Fruit fly (Drosophila melanogaster) whole organism, prepupa: ENCODE measurements around the gene Mst84Db.

Source experiments
- Blimp-1 ChIP-seq: fragments of 200-800 bp; sonication (Bioruptor generic); optimal IDR thresholded peaks from 3 replicates; lab custom pipeline; 2017; ENCODE audit warnings: missing biosample characterization, missing genetic modification characterization, mild to moderate bottlenecking, moderate library complexity, missing genetic modification reagents
- CG10631 ChIP-seq: fragments of 200-800 bp; sonication (Bioruptor generic); optimal IDR thresholded peaks from 2 replicates; lab custom pipeline; 2016; ENCODE audit warnings: missing biosample characterization, missing genetic modification characterization
- CG11762 ChIP-seq: fragments of 200-800 bp; sonication (Bioruptor generic); optimal IDR thresholded peaks from 3 replicates; lab custom pipeline; 2016; ENCODE audit warnings: missing biosample characterization, missing genetic modification characterization; ENCODE audit not compliant: insufficient read depth
- CG15336 ChIP-seq: fragments of 200-800 bp; sonication (Bioruptor generic); IDR thresholded peaks from 2 replicates; pipeline ENCODE4 v1.3.6; 2022; ENCODE audit warnings: missing biosample characterization, missing genetic modification characterization
- CG1621 ChIP-seq: fragments of 200-800 bp; sonication (Bioruptor generic); optimal IDR thresholded peaks from 3 replicates; lab custom pipeline; 2018; ENCODE audit warnings: missing biosample characterization, mild to moderate bottlenecking, missing genetic modification characterization
- CG32006 ChIP-seq: fragments of 200-800 bp; sonication (Bioruptor generic); optimal IDR thresholded peaks from 3 replicates; lab custom pipeline; 2017; ENCODE audit warnings: missing biosample characterization, mild to moderate bottlenecking, missing genetic modification characterization
- CG3919 ChIP-seq: fragments of 200-800 bp; sonication (Bioruptor generic); optimal IDR thresholded peaks from 3 replicates; lab custom pipeline; 2016; ENCODE audit warnings: missing biosample characterization, missing genetic modification characterization
- CG4318 ChIP-seq: fragments of 200-800 bp; sonication (Bioruptor generic); optimal IDR thresholded peaks from 3 replicates; lab custom pipeline; 2017; ENCODE audit warnings: missing biosample characterization, mild to moderate bottlenecking, missing genetic modification characterization
- CG6163 ChIP-seq: fragments of 200-800 bp; sonication (Bioruptor generic); IDR thresholded peaks from 3 replicates; pipeline ENCODE4 v1.3.6; 2022; ENCODE audit warnings: missing biosample characterization, missing genetic modification characterization
- CG6276 ChIP-seq: fragments of 200-800 bp; sonication (Bioruptor generic); optimal IDR thresholded peaks from 2 replicates; lab custom pipeline; 2017; ENCODE audit warnings: missing biosample characterization, mild to moderate bottlenecking, missing genetic modification characterization
- CG6854 ChIP-seq: fragments of 200-800 bp; sonication (Bioruptor generic); optimal IDR thresholded peaks from 2 replicates; lab custom pipeline; 2017; ENCODE audit warnings: missing biosample characterization, mild to moderate bottlenecking, missing genetic modification characterization
- CG8119 ChIP-seq: fragments of 200-800 bp; sonication (Bioruptor generic); IDR thresholded peaks from 3 replicates; pipeline ENCODE4 v1.3.6; 2022; ENCODE audit warnings: missing biosample characterization, missing genetic modification characterization
- CG8319 ChIP-seq: fragments of 200-800 bp; sonication (Bioruptor generic); optimal IDR thresholded peaks from 3 replicates; lab custom pipeline; 2016; ENCODE audit warnings: missing biosample characterization, missing genetic modification characterization
- CG8632 ChIP-seq: fragments of 200-800 bp; sonication (Bioruptor generic); optimal IDR thresholded peaks from 3 replicates; lab custom pipeline; 2016; ENCODE audit warnings: missing biosample characterization, missing genetic modification characterization
- CG9139 ChIP-seq: fragments of 200-800 bp; sonication (Bioruptor generic); optimal IDR thresholded peaks from 3 replicates; lab custom pipeline; 2017; ENCODE audit warnings: missing biosample characterization, mild to moderate bottlenecking, missing genetic modification characterization
- Eip75B ChIP-seq: fragments of 200-800 bp; sonication (Bioruptor generic); optimal IDR thresholded peaks from 3 replicates; lab custom pipeline; 2016; ENCODE audit warnings: missing biosample characterization, missing genetic modification characterization
- Eip78C ChIP-seq: fragments of 200-800 bp; sonication (Bioruptor generic); peaks from one replicate; lab custom pipeline; 2016; ENCODE audit warnings: missing biosample characterization, missing genetic modification characterization
- Ets96B ChIP-seq: fragments of 200-800 bp; optimal IDR thresholded peaks from 2 replicates; lab custom pipeline; 2019; ENCODE audit warnings: missing biosample characterization, mild to moderate bottlenecking, missing genetic modification characterization, moderate library complexity
- Gug ChIP-seq: fragments of 200-800 bp; sonication (Bioruptor generic); IDR thresholded peaks from 2 replicates; pipeline ENCODE4 v1.3.6; 2022; ENCODE audit warnings: missing biosample characterization, missing genetic modification characterization
- Hr39 ChIP-seq: fragments of 200-800 bp; sonication (Bioruptor generic); optimal IDR thresholded peaks from 2 replicates; lab custom pipeline; 2016; ENCODE audit warnings: missing biosample characterization, missing genetic modification characterization
- Hr4 ChIP-seq: fragments of 200-800 bp; sonication (Bioruptor generic); optimal IDR thresholded peaks from 3 replicates; lab custom pipeline; 2016; ENCODE audit warnings: missing biosample characterization, missing genetic modification characterization
- Lpt ChIP-seq: fragments of 200-800 bp; sonication (Bioruptor generic); optimal IDR thresholded peaks from 3 replicates; lab custom pipeline; 2016; ENCODE audit warnings: missing biosample characterization, missing genetic modification characterization
- OdsH ChIP-seq: fragments of 200-800 bp; sonication (Bioruptor generic); optimal IDR thresholded peaks from 3 replicates; lab custom pipeline; 2016; ENCODE audit warnings: missing biosample characterization, missing genetic modification characterization
- Sox102F ChIP-seq: fragments of 200-800 bp; sonication (Bioruptor generic); optimal IDR thresholded peaks from 2 replicates; lab custom pipeline; 2016; ENCODE audit warnings: missing biosample characterization, mild to moderate bottlenecking, missing genetic modification characterization
- Sox15 ChIP-seq: fragments of 200-800 bp; sonication (Bioruptor generic); optimal IDR thresholded peaks from 3 replicates; lab custom pipeline; 2016; ENCODE audit warnings: missing biosample characterization, missing genetic modification characterization
- dac ChIP-seq: fragments of 200-800 bp; sonication (Bioruptor generic); optimal IDR thresholded peaks from 2 replicates; lab custom pipeline; 2017; ENCODE audit warnings: missing biosample characterization, mild to moderate bottlenecking, missing genetic modification characterization
- eg ChIP-seq: fragments of 200-800 bp; sonication (Bioruptor generic); IDR thresholded peaks from 3 replicates; pipeline ENCODE4 v1.3.6; 2022; ENCODE audit warnings: missing biosample characterization, missing genetic modification characterization
- esn ChIP-seq: fragments of 200-800 bp; sonication (Bioruptor generic); optimal IDR thresholded peaks from 2 replicates; lab custom pipeline; 2016; ENCODE audit warnings: missing biosample characterization, mild to moderate bottlenecking, missing genetic modification characterization, moderate library complexity
- fd59A ChIP-seq: fragments of 200-800 bp; sonication (Bioruptor generic); optimal IDR thresholded peaks from 2 replicates; lab custom pipeline; 2017; ENCODE audit warnings: missing biosample characterization, mild to moderate bottlenecking, missing genetic modification characterization, missing genetic modification reagents
- lz ChIP-seq: fragments of 200-800 bp; sonication (Bioruptor generic); optimal IDR thresholded peaks from 3 replicates; lab custom pipeline; 2016; ENCODE audit warnings: missing biosample characterization, missing genetic modification characterization
- net ChIP-seq: fragments of 200-800 bp; sonication (Bioruptor generic); optimal IDR thresholded peaks from 3 replicates; lab custom pipeline; 2016; ENCODE audit warnings: missing biosample characterization, missing genetic modification characterization
- pdm3 ChIP-seq: fragments of 200-800 bp; sonication (Bioruptor generic); optimal IDR thresholded peaks from 3 replicates; lab custom pipeline; 2016; ENCODE audit warnings: missing biosample characterization, missing genetic modification characterization
- salr ChIP-seq, 2 experiments: fragments of 200-800 bp; sonication (Bioruptor generic); optimal IDR thresholded peaks; 3 replicates each; lab custom pipeline; 2016 to 2018; ENCODE audit warnings: missing biosample characterization in 2 of 2, missing genetic modification characterization in 2 of 2, mild to moderate bottlenecking in 1 of 2
- ss ChIP-seq, 2 experiments: fragments of 200-800 bp; sonication (Bioruptor generic); optimal IDR thresholded peaks; 2 replicates in 1 of 2; 3 replicates in 1 of 2; lab custom pipeline; 2017 to 2018; ENCODE audit warnings: mild to moderate bottlenecking in 2 of 2, missing biosample characterization in 2 of 2, missing genetic modification characterization in 2 of 2, moderate library complexity in 1 of 2
- svp ChIP-seq: fragments of 200-800 bp; sonication (Bioruptor generic); peaks from one replicate; lab custom pipeline; 2016; ENCODE audit warnings: missing biosample characterization, missing genetic modification characterization
- topi ChIP-seq: fragments of 200-800 bp; sonication (Bioruptor generic); optimal IDR thresholded peaks from 3 replicates; lab custom pipeline; 2016; ENCODE audit warnings: missing biosample characterization, missing genetic modification characterization
- vri ChIP-seq: fragments of 200-800 bp; sonication (Bioruptor generic); optimal IDR thresholded peaks from 3 replicates; lab custom pipeline; 2016; ENCODE audit warnings: missing biosample characterization, mild to moderate bottlenecking, missing genetic modification characterization

Mst84Db gene

dm6 chr3R:7336454-7336853 is 29.0 kb downstream of the Mst84Db start (continued):
- peak; percentile 37 for TF ChIP-seq CG8632
- no peak for TF ChIP-seq Hr4 (GFP tag; lab: Kevin White, UChicago)
- TF ChIP-seq CG6276: no peak
- TF ChIP-seq esn: peak; percentile 64
- TF ChIP-seq fd59A (GFP tag; lab: Kevin White, UChicago): peak; percentile 4
- no peak for TF ChIP-seq Blimp-1 (GFP tag; lab: Kevin White, UChicago)
- TF ChIP-seq CG11762 (GFP tag; lab: Kevin White, UChicago): peak; percentile 13

DNA sequence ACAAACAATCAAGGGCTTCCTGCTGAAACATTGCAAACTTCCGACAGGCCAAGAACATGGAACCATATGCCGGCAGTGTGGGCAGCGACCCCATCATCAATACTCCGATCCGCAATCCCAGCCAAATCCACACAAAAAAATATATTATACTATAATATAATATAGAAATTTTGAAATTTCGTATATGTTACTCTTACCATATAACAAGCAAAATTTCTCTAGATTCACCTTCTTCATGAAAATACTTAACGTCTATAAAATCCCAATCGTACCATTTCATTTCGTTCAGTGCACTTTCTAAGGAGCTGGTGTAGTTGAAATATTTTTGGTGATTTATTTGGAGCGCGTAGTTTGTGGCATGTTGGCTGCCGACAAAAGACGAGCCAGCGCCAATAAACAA is 30.8 kb downstream of the Mst84Db start:
- TF ChIP-seq topi (GFP tag; lab: Kevin White, UChicago) (no peak), CG10631 (GFP tag; lab: Kevin White, UChicago) (peak; percentile 0), ss (GFP tag; optimal IDR thresholded peaks at IDR 0.05; lab: Kevin White, UChicago) (no peak), net (GFP tag; lab: Kevin White, UChicago) (no peak), lz (no peak), Hr4 (GFP tag; lab: Kevin White, UChicago) (no peak), Eip78C (peak; percentile 48), Gug (GFP tag; lab: Robert Waterston, UW) (no peak), svp (GFP tag; lab: Kevin White, UChicago) (peak; percentile 26), CG1621 (tag; lab: Kevin White, UChicago) (no peak), CG8319 (GFP tag; lab: Kevin White, UChicago) (no peak), CG6276 (no peak), pdm3 (GFP tag; lab: Kevin White, UChicago) (no peak), esn (peak; percentile 22), vri (GFP tag; lab: Kevin White, UChicago) (peak; percentile 28)
- TF ChIP-seq, all 60 proteins: peak for 5

DNA sequence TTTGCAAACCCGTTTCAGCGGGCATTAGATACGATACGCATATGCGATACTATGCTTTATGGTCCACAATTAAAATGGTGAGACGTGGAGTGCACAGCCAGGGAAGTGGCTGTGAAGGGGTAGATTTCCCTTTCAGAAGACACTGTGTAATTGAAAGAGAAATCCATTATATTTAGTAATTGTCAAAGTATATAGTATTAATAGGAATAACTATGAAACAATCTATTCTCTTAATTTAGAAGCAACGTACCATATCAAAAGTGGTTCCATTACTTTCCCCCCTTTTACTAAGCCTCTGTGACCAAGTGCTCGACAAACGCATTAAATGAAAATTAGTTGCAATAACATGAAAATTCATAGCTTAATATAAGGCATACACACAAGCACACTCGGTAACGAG is 34.7 kb downstream of the Mst84Db start:
- TF ChIP-seq Lpt (no peak), Hr4 (GFP tag; lab: Kevin White, UChicago) (peak; percentile 72), pdm3 (GFP tag; lab: Kevin White, UChicago) (peak; percentile 26), CG3919 (GFP tag; lab: Kevin White, UChicago) (no peak), Sox15 (GFP tag; lab: Kevin White, UChicago) (no peak), CG6276 (peak; percentile 67), Ets96B (tag; lab: Kevin White, UChicago) (no peak), lz (no peak), Gug (GFP tag; lab: Robert Waterston, UW) (peak; percentile 53; the same call in 1 of the 2 replicates), Eip75B (GFP tag; lab: Kevin White, UChicago) (no peak), CG6163 (0 out of 3 replicates have a peak, but pooled peaks have one; percentile 18), CG8119 (GFP tag; lab: Robert Waterston, UW) (peak; percentile 70; the same call in 2 of the 3 replicates), eg (GFP tag; lab: Robert Waterston, UW) (peak; percentile 75), OdsH (GFP tag; lab: Kevin White, UChicago) (peak; percentile 11), CG15336 (GFP tag; lab: Robert Waterston, UW) (peak; percentile 74), vri (GFP tag; lab: Kevin White, UChicago) (no peak), dac (GFP tag; lab: Kevin White, UChicago) (peak; percentile 61), CG6854 (GFP tag; lab: Kevin White, UChicago) (no peak), salr (GFP tag; optimal IDR thresholded peaks at IDR 0.05; lab: Kevin White, UChicago) (peak in 1 of 2 experiments; percentile 2), CG32006 (GFP tag; lab: Kevin White, UChicago) (peak; percentile 78), Sox102F (no peak), CG4318 (GFP tag; lab: Kevin White, UChicago) (peak; percentile 59), net (GFP tag; lab: Kevin White, UChicago) (no peak), ss (GFP tag; optimal IDR thresholded peaks at IDR 0.05; lab: Kevin White, UChicago) (no peak), CG9139 (GFP tag; lab: Kevin White, UChicago) (no peak), Hr39 (GFP tag; lab: Kevin White, UChicago) (no peak), Eip78C (peak; percentile 63)
- TF ChIP-seq, all 60 proteins: peak for 14
